Fruit fly (Drosophila melanogaster): Measurements from ENCODE around the gene Cds.

The Cds gene

DNA sequence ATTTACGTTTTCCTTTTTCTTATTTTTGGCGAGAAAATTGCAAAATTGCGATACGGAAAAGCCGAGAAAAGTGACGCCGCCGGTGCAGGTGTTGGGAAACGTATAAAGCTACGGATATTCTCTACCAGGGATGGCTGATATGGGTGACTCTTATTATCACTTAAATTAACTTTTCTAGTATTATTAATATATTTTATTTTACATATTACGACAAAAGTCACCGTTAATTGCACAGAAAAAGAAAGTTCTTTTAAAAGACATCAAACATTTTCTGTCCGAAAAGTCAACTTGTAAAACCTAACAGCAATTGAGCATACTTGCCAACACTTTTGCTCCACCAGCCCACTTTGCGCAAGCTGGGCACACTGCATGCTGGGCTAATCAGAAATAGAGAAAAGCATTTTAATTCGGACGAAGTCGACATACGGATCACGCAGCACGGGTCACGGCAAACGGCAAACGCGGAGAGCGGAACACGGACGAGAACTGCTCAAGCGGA, at the start of gene Cds, which contains the start of gene Uba2 (continued):
- peak; percentile 82 for TF ChIP-seq CG17612 (GFP tag; IDR thresholded peaks at IDR 0.05)
- no peak for TF ChIP-seq sna (GFP tag; IDR thresholded peaks at IDR 0.05; ENCODE audit: partially characterized antibody)
- TF ChIP-seq Doc3 (GFP tag; IDR thresholded peaks at IDR 0.05; ENCODE audit: partially characterized antibody) = peak; percentile 35; the same call in 1 of the 3 replicates
- TF ChIP-seq CG10147 (GFP tag; optimal IDR thresholded peaks at IDR 0.05) = peak; percentile 93
- TF ChIP-seq CG12299 (tag; optimal IDR thresholded peaks at IDR 0.05) = peak; percentile 87
- peak; percentile 84 for TF ChIP-seq ssp (GFP tag; IDR thresholded peaks at IDR 0.05)
- peak; percentile 94 for TF ChIP-seq Sox102F (GFP tag; optimal IDR thresholded peaks at IDR 0.05)
- TF ChIP-seq Nf-YB (GFP tag; optimal IDR thresholded peaks at IDR 0.05) = peak; percentile 73
- peak; percentile 94 for TF ChIP-seq CG9797 (GFP tag; optimal IDR thresholded peaks at IDR 0.05)
- TF ChIP-seq CG34422 (GFP tag; IDR thresholded peaks at IDR 0.05) = peak; percentile 94
- TF ChIP-seq gcm2 (GFP tag; optimal IDR thresholded peaks at IDR 0.05) = peak; percentile 50
- peak in 1 of 2 experiments; percentile 91 for TF ChIP-seq bsh (GFP tag; optimal IDR thresholded peaks at IDR 0.05)
- TF ChIP-seq MBD-R2 (GFP tag; IDR thresholded peaks at IDR 0.05) = peak; percentile 97
- no peak for TF ChIP-seq CG7963 (GFP tag; IDR thresholded peaks at IDR 0.05; ENCODE audit: partially characterized antibody)
- peak; percentile 86 for TF ChIP-seq CG18011 (GFP tag; optimal IDR thresholded peaks at IDR 0.05)
- peak; percentile 63 for TF ChIP-seq CG4854 (GFP tag; optimal IDR thresholded peaks at IDR 0.05)
- TF ChIP-seq kay (GFP tag; optimal IDR thresholded peaks at IDR 0.05) = peak; percentile 90
- peak; percentile 95 for TF ChIP-seq CG31441 (GFP tag; IDR thresholded peaks at IDR 0.05)
- TF ChIP-seq shn (GFP tag; optimal IDR thresholded peaks at IDR 0.05) = peak; percentile 75
- peak; percentile 44 for TF ChIP-seq kah (GFP tag; optimal IDR thresholded peaks at IDR 0.05)
- peak; percentile 86 for TF ChIP-seq nom (GFP tag; optimal IDR thresholded peaks at IDR 0.05)
- TF ChIP-seq Atf6 (GFP tag; IDR thresholded peaks at IDR 0.05) = peak; percentile 93
- peak; percentile 84 for TF ChIP-seq CG4730 (GFP tag; IDR thresholded peaks at IDR 0.05)
- TF ChIP-seq NfI (GFP tag; optimal IDR thresholded peaks at IDR 0.05) = peak; percentile 95
- peak; percentile 80 for TF ChIP-seq salm (tag; optimal IDR thresholded peaks at IDR 0.05)
- TF ChIP-seq CG12104 (GFP tag; optimal IDR thresholded peaks at IDR 0.05) = peak; percentile 91
- TF ChIP-seq bowl (GFP tag; IDR thresholded peaks at IDR 0.05) = no peak
- TF ChIP-seq az2 (GFP tag; optimal IDR thresholded peaks at IDR 0.05) = peak; percentile 92
- TF ChIP-seq stwl (tag; optimal IDR thresholded peaks at IDR 0.05) = peak; percentile 91
- peak; percentile 71 for TF ChIP-seq gfzf (GFP tag; optimal IDR thresholded peaks at IDR 0.05)
- TF ChIP-seq CG4424 (GFP tag; optimal IDR thresholded peaks at IDR 0.05) = peak; percentile 94
- TF ChIP-seq CG11456 (GFP tag; IDR thresholded peaks at IDR 0.05) = peak; percentile 91

- no peak for TF ChIP-seq CG1529 (GFP tag; optimal IDR thresholded peaks at IDR 0.05)
- TF ChIP-seq knrl (GFP tag; IDR thresholded peaks at IDR 0.05; ENCODE audit: partially characterized antibody) = no peak
- TF ChIP-seq abd-A (tag; optimal IDR thresholded peaks at IDR 0.05) = peak; percentile 17
- TF ChIP-seq z (GFP tag; IDR thresholded peaks at IDR 0.05) = peak; percentile 53; the same call in 1 of the 3 replicates
- TF ChIP-seq h (optimal IDR thresholded peaks at IDR 0.05) = no peak
- TF ChIP-seq CG2875 (GFP tag; optimal IDR thresholded peaks at IDR 0.05) = no peak
- TF ChIP-seq vvl (GFP tag; IDR thresholded peaks at IDR 0.05) = peak; percentile 81
- TF ChIP-seq Deaf1 (tag; optimal IDR thresholded peaks at IDR 0.05) = no peak
- no peak for TF ChIP-seq Adf1 (GFP tag; IDR thresholded peaks at IDR 0.05)
- peak; percentile 54 for TF ChIP-seq Vsx1 (GFP tag; optimal IDR thresholded peaks at IDR 0.05)
- TF ChIP-seq nerfin-2 (GFP tag; IDR thresholded peaks at IDR 0.05; ENCODE audit: partially characterized antibody) = peak; percentile 41; the same call in 1 of the 2 replicates
- TF ChIP-seq CG8290 (GFP tag; optimal IDR thresholded peaks at IDR 0.05) = no peak
- TF ChIP-seq CG8290 (tag; optimal IDR thresholded peaks at IDR 0.05) = no peak
- TF ChIP-seq sqz (GFP tag; optimal IDR thresholded peaks at IDR 0.05) = peak; percentile 67
- peak in 1 of 2 experiments; percentile 11 for TF ChIP-seq Pdp1 (GFP tag; optimal IDR thresholded peaks at IDR 0.05)
- TF ChIP-seq CG11247 (GFP tag; IDR thresholded peaks at IDR 0.05) = no peak
- peak; percentile 84; the same call in 2 of the 4 replicates for TF ChIP-seq chinmo (GFP tag; IDR thresholded peaks at IDR 0.05; ENCODE audit: partially characterized antibody)
- TF ChIP-seq CG13287 (GFP tag; IDR thresholded peaks at IDR 0.05; ENCODE audit: partially characterized antibody) = no peak
- TF ChIP-seq CG9932 (GFP tag; IDR thresholded peaks at IDR 0.05) = no peak
These were observed 49.6 kb upstream of the Cds start for dm6 chr3L:8077953-8078352.
